Fruit fly (Drosophila melanogaster) whole organism, pupa: ENCODE data around the gene sing.
A peak's percentile ranks its signal among the peaks of the same experiment; 100 is the strongest.

Source experiments
- CG14655 ChIP-seq: fragments of 200-800 bp; sonication (Bioruptor generic); optimal IDR thresholded peaks from 3 replicates; lab custom pipeline; 2017; ENCODE audit warnings: mild to moderate bottlenecking, missing biosample characterization, missing genetic modification reagents, missing genetic modification characterization
- CG32121 ChIP-seq: fragments of 200-800 bp; sonication (Bioruptor generic); IDR thresholded peaks from 2 replicates; pipeline ENCODE4 v1.3.6; 2022; ENCODE audit warnings: missing biosample characterization, missing genetic modification characterization
- CG9948 ChIP-seq: fragments of 200-800 bp; sonication (Bioruptor generic); optimal IDR thresholded peaks from 2 replicates; lab custom pipeline; 2018; ENCODE audit warnings: missing biosample characterization, mild to moderate bottlenecking, missing genetic modification characterization, moderate library complexity
- Pif1A ChIP-seq: fragments of 200-800 bp; sonication (Bioruptor generic); optimal IDR thresholded peaks from 3 replicates; lab custom pipeline; 2016; ENCODE audit warnings: missing biosample characterization, missing genetic modification characterization
- Snoo ChIP-seq: fragments of 200-800 bp; sonication (Bioruptor generic); optimal IDR thresholded peaks from 3 replicates; lab custom pipeline; 2017; ENCODE audit warnings: missing biosample characterization, mild to moderate bottlenecking, missing genetic modification characterization, inconsistent platforms
- fd96Ca ChIP-seq: fragments of 200-800 bp; sonication (Bioruptor generic); IDR thresholded peaks from 3 replicates; pipeline ENCODE4 v1.3.6; 2022; ENCODE audit warnings: missing biosample characterization, missing genetic modification characterization
- gl ChIP-seq: fragments of 200-800 bp; sonication (Bioruptor generic); optimal IDR thresholded peaks from 2 replicates; lab custom pipeline; 2018; ENCODE audit warnings: missing biosample characterization, mild to moderate bottlenecking, missing genetic modification characterization

dm6 chrX:16670691-16671481, 8.2 kb upstream of the sing start:
- no peak for TF ChIP-seq CG9948 (tag; lab: Kevin White, UChicago)
- TF ChIP-seq CG14655 (GFP tag; lab: Kevin White, UChicago): peak; percentile 7
- TF ChIP-seq fd96Ca (GFP tag; lab: Robert Waterston, UW): no peak
- no peak for TF ChIP-seq CG32121
- TF ChIP-seq Pif1A (GFP tag; lab: Kevin White, UChicago): no peak
- TF ChIP-seq gl (tag; lab: Kevin White, UChicago): no peak
- no peak for TF ChIP-seq Snoo (tag; lab: Kevin White, UChicago)
